Worm (Caenorhabditis elegans): ENCODE data around the gene dpf-1.

DNA sequence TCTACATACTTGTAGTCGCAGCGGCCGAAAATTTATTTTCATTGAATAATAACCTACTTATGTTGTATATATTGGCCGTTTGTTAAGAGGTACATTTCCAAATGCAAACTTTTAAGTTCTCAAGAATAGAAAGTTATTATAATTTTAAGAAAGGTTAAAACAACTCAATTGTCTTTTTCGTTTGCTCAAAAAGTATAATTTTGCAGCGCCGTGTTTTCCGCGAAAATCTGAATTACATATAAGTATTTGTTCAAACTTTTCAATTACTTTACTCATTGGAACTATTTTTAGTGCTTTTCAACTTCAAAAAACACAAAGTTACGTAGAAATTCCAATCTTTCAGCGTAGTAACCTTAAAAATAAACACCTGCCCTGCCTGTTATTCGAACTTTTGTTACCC, 25.7 kb upstream of the dpf-1 start, which contains the start of gene srh-239:
- TF ChIP-seq nhr-77 (tag; optimal IDR thresholded peaks at IDR 0.05) (no peak), elt-3 (tag; optimal IDR thresholded peaks at IDR 0.05) (no peak), ceh-9 (tag; optimal IDR thresholded peaks at IDR 0.05) (no peak), ceh-16 (tag; optimal IDR thresholded peaks at IDR 0.05) (no peak), ceh-82 (tag; optimal IDR thresholded peaks at IDR 0.05) (no peak)

Data from whole organism, L3 larva.